Worm (Caenorhabditis elegans): Measurements from ENCODE around the gene C09G1.4.
A peak's percentile ranks its signal among the peaks of the same experiment; 100 is the strongest.

DNA sequence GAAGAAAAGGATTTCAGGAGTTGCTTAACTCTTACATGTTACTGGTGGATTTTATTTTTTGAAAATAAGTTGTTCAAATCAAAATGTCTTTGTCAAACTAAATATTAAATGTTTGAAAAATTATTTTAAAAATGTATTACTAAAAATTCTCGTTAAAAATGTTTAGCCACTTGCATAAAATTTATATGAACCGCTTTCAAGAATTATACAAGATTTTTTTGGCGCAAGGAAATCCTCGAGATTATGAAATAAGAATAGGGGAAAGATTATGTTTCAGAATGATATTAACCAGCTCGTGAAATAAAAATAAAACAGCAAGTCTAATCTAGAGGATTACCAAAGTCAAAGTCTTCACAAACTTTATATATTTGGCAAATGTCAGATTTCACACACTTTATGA lies 23.1 kb downstream of the C09G1.4 start:
- no peak for TF ChIP-seq dmd-8 (GFP tag; IDR thresholded peaks at IDR 0.05)
- peak; percentile 69 for TF ChIP-seq fkh-10 (GFP tag; optimal IDR thresholded peaks at IDR 0.05)
- TF ChIP-seq mxl-3 (GFP tag; optimal IDR thresholded peaks at IDR 0.05) = no peak
- no peak for TF ChIP-seq lsy-2 (tag; optimal IDR thresholded peaks at IDR 0.05)
- no peak for TF ChIP-seq mep-1 (tag; optimal IDR thresholded peaks at IDR 0.05)
- TF ChIP-seq nhr-11 (tag; optimal IDR thresholded peaks at IDR 0.05) = no peak
- TF ChIP-seq dve-1 (tag; optimal IDR thresholded peaks at IDR 0.05; ENCODE audit: insufficient read depth) = no peak

Measured in whole organism, L4 larva.